Worm (Caenorhabditis elegans): Measurements from ENCODE around the gene Y53F4B.1.
A peak's percentile ranks its signal among the peaks of the same experiment; 100 is the strongest.

Y53F4B.1 gene

DNA sequence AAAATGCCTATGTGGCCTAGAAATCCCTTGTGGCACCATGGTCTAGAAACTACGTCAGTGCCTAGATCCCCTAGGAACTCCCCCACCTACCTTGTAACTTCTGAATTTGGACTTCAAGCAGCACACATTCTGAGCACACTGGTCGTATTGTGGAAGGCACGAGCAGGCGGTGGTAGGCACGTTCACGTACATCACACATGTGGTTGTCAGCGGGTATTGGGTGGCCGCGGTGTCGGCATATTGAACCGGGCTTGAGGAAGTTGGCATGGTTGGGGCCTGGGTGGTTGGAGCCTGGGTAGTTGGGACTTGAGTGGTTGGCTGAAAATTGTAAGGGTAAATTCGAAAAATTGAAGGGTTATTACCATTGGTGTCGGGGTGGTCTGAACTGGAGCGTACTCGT, 50.3 kb downstream of the Y53F4B.1 start:
- TF ChIP-seq T26A5.8 (tag; optimal IDR thresholded peaks at IDR 0.05) (no peak), aptf-3 (GFP tag; IDR thresholded peaks at IDR 0.05) (no peak), Y67H2A.10 (GFP tag; conservative IDR thresholded peaks at IDR 0.05) (no peak), zim-3 (tag; optimal IDR thresholded peaks at IDR 0.05) (no peak), cebp-1 (GFP tag; IDR thresholded peaks at IDR 0.05) (no peak), cebp-1 (tag; optimal IDR thresholded peaks at IDR 0.05) (no peak), F52B5.7 (tag; optimal IDR thresholded peaks at IDR 0.05) (no peak), madf-10 (tag; optimal IDR thresholded peaks at IDR 0.05) (no peak), mxl-1 (tag; optimal IDR thresholded peaks at IDR 0.05) (no peak), ztf-28 (GFP tag; IDR thresholded peaks at IDR 0.05) (no peak), rpc-1 (optimal IDR thresholded peaks at IDR 0.05) (no peak), rpc-1 (tag; optimal IDR thresholded peaks at IDR 0.05) (no peak), ztf-18 (tag; optimal IDR thresholded peaks at IDR 0.05) (no peak), F33H1.4 (GFP tag; IDR thresholded peaks at IDR 0.05) (no peak), nhr-179 (tag; optimal IDR thresholded peaks at IDR 0.05) (no peak), let-526 (GFP tag; IDR thresholded peaks at IDR 0.05) (no peak), Y53F4B.3 (GFP tag; IDR thresholded peaks at IDR 0.05) (no peak)

DNA sequence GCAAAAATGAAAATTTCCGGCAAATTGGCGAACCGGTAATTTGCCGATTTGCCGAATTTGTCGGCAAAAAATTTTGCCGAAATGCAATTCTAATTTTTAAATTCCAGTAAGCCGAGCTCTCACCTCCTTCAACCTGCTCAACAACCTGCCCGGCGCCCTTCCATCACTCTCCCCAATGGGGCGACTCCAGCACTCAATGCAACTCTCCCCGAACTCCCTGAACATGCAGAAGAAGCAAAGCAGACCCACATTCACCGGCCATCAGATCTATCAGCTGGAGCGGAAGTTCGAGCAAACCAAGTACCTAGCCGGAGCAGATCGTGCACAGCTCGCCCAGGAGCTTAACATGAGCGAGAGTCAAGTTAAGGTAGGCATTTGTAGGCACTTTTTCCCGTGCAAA, 53.4 kb downstream of the Y53F4B.1 start:
- TF ChIP-seq zfh-2 (GFP tag; conservative IDR thresholded peaks at IDR 0.05) (peak; percentile 72), ztf-22 (GFP tag; optimal IDR thresholded peaks at IDR 0.05) (no peak), athp-1 (tag; optimal IDR thresholded peaks at IDR 0.05) (no peak), chd-7 (tag; optimal IDR thresholded peaks at IDR 0.05) (no peak), F10E7.11 (tag; optimal IDR thresholded peaks at IDR 0.05) (no peak), hrde-1 (tag; optimal IDR thresholded peaks at IDR 0.05; ENCODE audit: borderline replicate concordance) (no peak), let-607 (tag; optimal IDR thresholded peaks at IDR 0.05) (no peak), egrh-3 (GFP tag; IDR thresholded peaks at IDR 0.05) (0 out of 2 replicates have a peak, but pooled peaks have one; percentile 11), Y95B8A.8 (GFP tag; IDR thresholded peaks at IDR 0.05) (no peak), madf-3 (GFP tag; IDR thresholded peaks at IDR 0.05) (no peak), F37B4.10 (GFP tag; IDR thresholded peaks at IDR 0.05) (no peak), somi-1 (GFP tag; optimal IDR thresholded peaks at IDR 0.05) (no peak)

All from whole organism, young adult.